Worm (Caenorhabditis elegans): Measurements from ENCODE around the gene VB0395L.1.

VB0395L.1 gene

ce11 chrX:16040207-16040716 lies 23.5 kb upstream of the VB0395L.1 start, which contains the start of gene B0395.3 (continued):
- TF ChIP-seq lin-15B (tag; optimal IDR thresholded peaks at IDR 0.05): no peak
- no peak for TF ChIP-seq gei-8 (GFP tag; optimal IDR thresholded peaks at IDR 0.05)
- TF ChIP-seq daf-12 (tag; optimal IDR thresholded peaks at IDR 0.05): no peak
- no peak for TF ChIP-seq F10B5.3 (tag; optimal IDR thresholded peaks at IDR 0.05)
- no peak for TF ChIP-seq snpc-1.2 (GFP tag; IDR thresholded peaks at IDR 0.05)
- no peak for TF ChIP-seq mdt-29 (GFP tag; IDR thresholded peaks at IDR 0.05)
- TF ChIP-seq duxl-1 (tag; optimal IDR thresholded peaks at IDR 0.05; ENCODE audit: poor library complexity): no peak
- TF ChIP-seq nhr-42 (GFP tag; IDR thresholded peaks at IDR 0.05): no peak
- TF ChIP-seq nhr-25 (tag; optimal IDR thresholded peaks at IDR 0.05; ENCODE audit: borderline replicate concordance, insufficient read depth): peak; percentile 24
- no peak for TF ChIP-seq attf-4 (tag; optimal IDR thresholded peaks at IDR 0.05)
- TF ChIP-seq dmd-6 (GFP tag; IDR thresholded peaks at IDR 0.05): peak; percentile 75
- TF ChIP-seq hlh-30 (tag; optimal IDR thresholded peaks at IDR 0.05; ENCODE audit: insufficient read depth): peak; percentile 95
- TF ChIP-seq R02D3.7 (tag; optimal IDR thresholded peaks at IDR 0.05): no peak
- no peak for TF ChIP-seq Y5F2A.4 (GFP tag; optimal IDR thresholded peaks at IDR 0.05)
- TF ChIP-seq nhr-28 (tag; optimal IDR thresholded peaks at IDR 0.05): peak; percentile 99
- peak in 1 of 2 experiments; percentile 66 for TF ChIP-seq daf-16 (GFP tag; optimal IDR thresholded peaks at IDR 0.05)
- peak; percentile 67 for TF ChIP-seq daf-16 (tag; optimal IDR thresholded peaks at IDR 0.05)
- no peak for TF ChIP-seq Y75B8A.6 (GFP tag; IDR thresholded peaks at IDR 0.05)
- TF ChIP-seq dpl-1 (GFP tag; optimal IDR thresholded peaks at IDR 0.05): no peak
- no peak for TF ChIP-seq php-3 (GFP tag; IDR thresholded peaks at IDR 0.05)
- no peak for TF ChIP-seq ceh-62 (tag; optimal IDR thresholded peaks at IDR 0.05)
- TF ChIP-seq daf-19 (GFP tag; conservative IDR thresholded peaks at IDR 0.05): no peak
- TF ChIP-seq ceh-28 (tag; optimal IDR thresholded peaks at IDR 0.05): no peak
- TF ChIP-seq spr-1 (tag; optimal IDR thresholded peaks at IDR 0.05): no peak
- no peak for TF ChIP-seq dmd-9 (GFP tag; IDR thresholded peaks at IDR 0.05)
- TF ChIP-seq nhr-41 (GFP tag; IDR thresholded peaks at IDR 0.05): no peak
- TF ChIP-seq dmd-8 (GFP tag; IDR thresholded peaks at IDR 0.05): no peak
- no peak for TF ChIP-seq lin-38 (GFP tag; IDR thresholded peaks at IDR 0.05)
- no peak for TF ChIP-seq T20F7.1 (GFP tag; optimal IDR thresholded peaks at IDR 0.05)
- no peak for TF ChIP-seq lir-3 (tag; optimal IDR thresholded peaks at IDR 0.05)
- no peak for TF ChIP-seq skn-1 (tag; optimal IDR thresholded peaks at IDR 0.05)
- TF ChIP-seq F49E8.2 (tag; optimal IDR thresholded peaks at IDR 0.05; ENCODE audit: borderline replicate concordance): no peak
- TF ChIP-seq pha-4 (GFP tag; IDR thresholded peaks at IDR 0.05): peak; percentile 36; the same call in 1 of the 2 replicates
- TF ChIP-seq pha-4 (tag; optimal IDR thresholded peaks at IDR 0.05): no peak
- no peak for TF ChIP-seq ceh-20 (GFP tag; IDR thresholded peaks at IDR 0.05)
- no peak for TF ChIP-seq nhr-237 (tag; optimal IDR thresholded peaks at IDR 0.05)
- TF ChIP-seq nhr-77 (tag; optimal IDR thresholded peaks at IDR 0.05): no peak
- TF ChIP-seq ceh-32 (tag; optimal IDR thresholded peaks at IDR 0.05; ENCODE audit: poor library complexity): no peak
- no peak for TF ChIP-seq ceh-82 (tag; optimal IDR thresholded peaks at IDR 0.05)
- no peak for TF ChIP-seq sdz-12 (GFP tag; optimal IDR thresholded peaks at IDR 0.05)
- no peak for TF ChIP-seq tra-1 (GFP tag; IDR thresholded peaks at IDR 0.05)
- TF ChIP-seq madf-9 (GFP tag; conservative IDR thresholded peaks at IDR 0.05): no peak
- no peak for TF ChIP-seq Y48G9A.11 (GFP tag; IDR thresholded peaks at IDR 0.05)
- peak; percentile 87 for TF ChIP-seq hlh-11 (tag; optimal IDR thresholded peaks at IDR 0.05)
- TF ChIP-seq snpc-4 (tag; optimal IDR thresholded peaks at IDR 0.05): no peak
- TF ChIP-seq zfp-3 (GFP tag; conservative IDR thresholded peaks at IDR 0.05): no peak
- TF ChIP-seq hmg-1.1 (GFP tag; IDR thresholded peaks at IDR 0.05): peak; percentile 75
- TF ChIP-seq mxl-3 (GFP tag; optimal IDR thresholded peaks at IDR 0.05): peak; percentile 59
- no peak for TF ChIP-seq ZK337.2 (GFP tag; IDR thresholded peaks at IDR 0.05)
- TF ChIP-seq hif-1 (tag; optimal IDR thresholded peaks at IDR 0.05): peak in 1 of 2 experiments; percentile 20
- no peak for TF ChIP-seq aly-2 (tag; optimal IDR thresholded peaks at IDR 0.05)
